Fruit fly (Drosophila melanogaster) whole organism, pupa: ENCODE data around the gene PGAP5.

Experiments
- CG10348 ChIP-seq: fragments of 200-800 bp; sonication (Bioruptor generic); IDR thresholded peaks from 2 replicates; pipeline ENCODE4 v1.3.6; 2022; ENCODE audit warnings: missing biosample characterization, missing genetic modification characterization
- CG12605 ChIP-seq: fragments of 200-800 bp; sonication (Bioruptor generic); IDR thresholded peaks from 2 replicates; pipeline ENCODE4 v1.3.6; 2022; ENCODE audit warnings: missing biosample characterization, missing genetic modification characterization
- CG13204 ChIP-seq: fragments of 200-800 bp; sonication (Bioruptor generic); optimal IDR thresholded peaks from 2 replicates; lab custom pipeline; 2018; ENCODE audit warnings: missing biosample characterization, mild to moderate bottlenecking, missing genetic modification characterization, moderate library complexity
- CG14655 ChIP-seq: fragments of 200-800 bp; sonication (Bioruptor generic); optimal IDR thresholded peaks from 3 replicates; lab custom pipeline; 2017; ENCODE audit warnings: mild to moderate bottlenecking, missing biosample characterization, missing genetic modification reagents, missing genetic modification characterization
- CG15710 ChIP-seq: fragments of 200-800 bp; sonication (Bioruptor generic); optimal IDR thresholded peaks from 2 replicates; lab custom pipeline; 2018; ENCODE audit warnings: missing biosample characterization, mild to moderate bottlenecking, missing genetic modification characterization, moderate library complexity
- CG17806 ChIP-seq: fragments of 200-800 bp; sonication (Bioruptor generic); optimal IDR thresholded peaks from 2 replicates; lab custom pipeline; 2018; ENCODE audit warnings: missing biosample characterization, mild to moderate bottlenecking, missing genetic modification characterization, moderate library complexity
- CG32121 ChIP-seq: fragments of 200-800 bp; sonication (Bioruptor generic); IDR thresholded peaks from 2 replicates; pipeline ENCODE4 v1.3.6; 2022; ENCODE audit warnings: missing biosample characterization, missing genetic modification characterization
- CG34367 ChIP-seq: fragments of 200-800 bp; sonication (Bioruptor generic); optimal IDR thresholded peaks from 2 replicates; lab custom pipeline; 2018; ENCODE audit warnings: missing biosample characterization, mild to moderate bottlenecking, missing genetic modification characterization
- CG4496 ChIP-seq: fragments of 200-800 bp; sonication (Bioruptor generic); IDR thresholded peaks from 3 replicates; pipeline ENCODE4 v1.3.6; 2022; ENCODE audit warnings: missing biosample characterization, missing genetic modification characterization
- CG8159 ChIP-seq: fragments of 200-800 bp; sonication (Bioruptor generic); optimal IDR thresholded peaks from 3 replicates; lab custom pipeline; 2018; ENCODE audit warnings: missing biosample characterization, mild to moderate bottlenecking, missing genetic modification characterization, moderate library complexity
- CG8301 ChIP-seq: fragments of 200-800 bp; sonication (Bioruptor generic); optimal IDR thresholded peaks from 2 replicates; lab custom pipeline; 2018; ENCODE audit warnings: missing biosample characterization, mild to moderate bottlenecking, missing genetic modification characterization
- CG9948 ChIP-seq: fragments of 200-800 bp; sonication (Bioruptor generic); optimal IDR thresholded peaks from 2 replicates; lab custom pipeline; 2018; ENCODE audit warnings: missing biosample characterization, mild to moderate bottlenecking, missing genetic modification characterization, moderate library complexity
- D1 ChIP-seq: fragments of 200-800 bp; sonication (Bioruptor generic); optimal IDR thresholded peaks from 2 replicates; lab custom pipeline; 2018; ENCODE audit warnings: missing biosample characterization, mild to moderate bottlenecking, missing genetic modification characterization, moderate library complexity
- EcR ChIP-seq: fragments of 200-800 bp; sonication (Bioruptor generic); optimal IDR thresholded peaks from 3 replicates; lab custom pipeline; 2019; ENCODE audit warnings: missing biosample characterization, missing genetic modification characterization, mild to moderate bottlenecking, moderate library complexity, missing genetic modification reagents
- Ets98B ChIP-seq: fragments of 200-800 bp; sonication (Bioruptor generic); IDR thresholded peaks from 2 replicates; pipeline ENCODE4 v1.3.6; 2022; ENCODE audit warnings: missing biosample characterization, missing genetic modification characterization
- Pif1A ChIP-seq: fragments of 200-800 bp; sonication (Bioruptor generic); optimal IDR thresholded peaks from 3 replicates; lab custom pipeline; 2016; ENCODE audit warnings: missing biosample characterization, missing genetic modification characterization
- Pif1B ChIP-seq: fragments of 200-800 bp; sonication (Bioruptor generic); optimal IDR thresholded peaks from 3 replicates; lab custom pipeline; 2016; ENCODE audit warnings: missing biosample characterization, missing genetic modification characterization
- Snoo ChIP-seq: fragments of 200-800 bp; sonication (Bioruptor generic); optimal IDR thresholded peaks from 3 replicates; lab custom pipeline; 2017; ENCODE audit warnings: missing biosample characterization, mild to moderate bottlenecking, missing genetic modification characterization, inconsistent platforms
- fd96Ca ChIP-seq: fragments of 200-800 bp; sonication (Bioruptor generic); IDR thresholded peaks from 3 replicates; pipeline ENCODE4 v1.3.6; 2022; ENCODE audit warnings: missing biosample characterization, missing genetic modification characterization
- gl ChIP-seq: fragments of 200-800 bp; sonication (Bioruptor generic); optimal IDR thresholded peaks from 2 replicates; lab custom pipeline; 2018; ENCODE audit warnings: missing biosample characterization, mild to moderate bottlenecking, missing genetic modification characterization
- rn ChIP-seq: fragments of 200-800 bp; sonication (Bioruptor generic); IDR thresholded peaks from 2 replicates; pipeline ENCODE4 v1.3.6; 2022; ENCODE audit warnings: missing biosample characterization, missing genetic modification characterization

Gene PGAP5

dm6 chr2L:8170600-8171182, 28.0 kb upstream of the PGAP5 start:
- no peak for TF ChIP-seq CG34367 (tag; lab: Kevin White, UChicago)
- TF ChIP-seq, all 21 proteins: peak for 0

dm6 chr2L:8171544-8171943, 27.1 kb upstream of the PGAP5 start:
- 0 out of 2 replicates have a peak, but pooled peaks have one; percentile 46 for TF ChIP-seq CG32121 (GFP tag; lab: Robert Waterston, UW)
- no peak for TF ChIP-seq CG10348 (GFP tag; lab: Robert Waterston, UW)

DNA sequence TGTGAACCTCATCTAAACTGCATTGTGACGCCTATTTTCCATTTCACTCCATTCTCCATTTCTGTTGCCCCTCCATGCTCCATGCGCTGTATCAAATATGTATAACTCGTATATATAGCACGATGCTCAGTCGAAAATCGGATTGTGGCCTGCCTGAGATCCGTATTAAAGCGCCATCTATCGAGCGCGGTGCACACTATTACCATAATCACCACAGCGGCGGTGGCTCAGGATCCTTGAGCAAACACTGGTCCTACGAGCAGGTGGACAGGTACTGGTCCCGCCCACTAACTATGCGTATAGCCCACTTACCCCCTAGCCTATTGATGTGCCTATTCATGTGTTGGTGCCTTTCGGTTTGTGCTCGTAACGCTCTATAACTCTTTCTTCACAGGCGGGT, 13.7 kb upstream of the PGAP5 start:
- no peak for TF ChIP-seq rn (GFP tag; lab: Robert Waterston, UW)
- no peak for TF ChIP-seq EcR
- no peak for TF ChIP-seq CG17806 (tag; lab: Kevin White, UChicago)
- TF ChIP-seq CG13204 (GFP tag; lab: Kevin White, UChicago) = no peak
- TF ChIP-seq Snoo (tag; lab: Kevin White, UChicago) = no peak
- no peak for TF ChIP-seq D1 (tag; lab: Kevin White, UChicago)
- no peak for TF ChIP-seq gl
- TF ChIP-seq CG8159 (tag; lab: Kevin White, UChicago) = no peak
- no peak for TF ChIP-seq Ets98B
- TF ChIP-seq Pif1A (GFP tag; lab: Kevin White, UChicago) = no peak
- TF ChIP-seq CG12605 (GFP tag; lab: Robert Waterston, UW) = no peak
- TF ChIP-seq CG8301 (tag; lab: Kevin White, UChicago) = no peak
- TF ChIP-seq CG34367 (tag; lab: Kevin White, UChicago) = no peak
- TF ChIP-seq Pif1B (GFP tag; lab: Kevin White, UChicago) = no peak
- TF ChIP-seq CG32121 (GFP tag; lab: Robert Waterston, UW) = no peak
- TF ChIP-seq CG9948 = no peak
- TF ChIP-seq CG4496 = no peak
- no peak for TF ChIP-seq CG14655 (GFP tag; lab: Kevin White, UChicago)

DNA sequence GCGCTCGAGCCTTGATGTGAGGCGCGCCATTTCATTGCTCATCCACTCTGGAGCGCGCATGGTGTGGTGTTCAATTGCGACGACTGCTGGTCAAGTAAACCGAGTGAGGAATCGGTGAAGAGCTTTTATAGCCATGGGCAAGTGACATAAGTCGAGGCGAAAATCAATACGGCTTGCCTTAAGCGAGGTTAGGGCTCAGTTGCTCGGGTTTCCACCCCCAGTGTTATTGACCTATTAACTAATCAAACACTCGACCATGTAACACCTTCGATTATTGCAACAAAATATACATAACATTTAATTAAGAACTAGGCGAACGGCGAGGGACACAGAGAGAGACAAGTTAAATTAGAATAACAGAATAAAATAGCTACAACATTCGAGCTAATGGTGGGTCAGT, 8.0 kb upstream of the PGAP5 start, which contains the start of gene CG34134:
Gene CG34134, minus strand, starts transcription at position 101 of the 400 bp plus-strand sequence.
- TF ChIP-seq rn (GFP tag; lab: Robert Waterston, UW) (no peak), fd96Ca (no peak), EcR (no peak), CG9948 (no peak), Ets98B (no peak), CG4496 (no peak), Pif1B (GFP tag; lab: Kevin White, UChicago) (no peak), CG14655 (GFP tag; lab: Kevin White, UChicago) (no peak), CG34367 (tag; lab: Kevin White, UChicago) (no peak), CG10348 (GFP tag; lab: Robert Waterston, UW) (no peak), CG12605 (GFP tag; lab: Robert Waterston, UW) (no peak), gl (no peak), CG15710 (tag; lab: Kevin White, UChicago) (no peak), Pif1A (GFP tag; lab: Kevin White, UChicago) (no peak), CG8301 (tag; lab: Kevin White, UChicago) (no peak), CG13204 (GFP tag; lab: Kevin White, UChicago) (no peak), CG8159 (tag; lab: Kevin White, UChicago) (no peak), D1 (tag; lab: Kevin White, UChicago) (no peak), Snoo (tag; lab: Kevin White, UChicago) (no peak), CG32121 (GFP tag; lab: Robert Waterston, UW) (no peak)

DNA sequence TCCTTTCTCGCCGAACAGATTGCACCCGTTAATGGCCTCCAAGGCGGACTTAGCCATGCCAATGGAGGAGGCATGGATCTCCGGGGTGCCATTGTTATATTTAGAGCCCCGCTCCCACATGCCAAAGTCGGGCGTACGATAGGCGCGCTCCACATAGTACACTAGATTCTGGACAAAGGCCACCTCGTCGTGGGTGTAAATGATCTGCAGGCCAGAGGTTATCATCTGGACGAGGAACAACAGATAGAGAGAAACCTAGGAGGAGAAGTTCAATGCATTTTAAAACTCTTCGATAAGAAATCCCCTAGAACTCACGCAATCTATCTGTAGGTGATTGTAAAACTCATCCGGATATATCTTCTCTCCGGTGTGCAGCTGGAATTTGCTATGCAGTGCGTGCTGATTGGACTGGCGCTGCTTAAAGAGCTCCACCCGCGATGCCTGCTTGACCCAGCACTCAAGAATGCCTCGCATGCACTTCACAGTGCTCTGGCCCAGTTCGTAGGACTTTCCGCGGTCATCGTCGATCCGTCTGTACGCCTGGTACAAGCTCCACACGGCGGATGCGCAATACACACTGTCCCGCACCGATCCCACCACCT, 2.9 kb upstream of the PGAP5 start:
- TF ChIP-seq CG17806 (tag; lab: Kevin White, UChicago) = no peak
- no peak for TF ChIP-seq CG8159 (tag; lab: Kevin White, UChicago)
- TF ChIP-seq rn (GFP tag; lab: Robert Waterston, UW) = no peak
- no peak for TF ChIP-seq CG15710 (tag; lab: Kevin White, UChicago)
- no peak for TF ChIP-seq D1 (tag; lab: Kevin White, UChicago)
- no peak for TF ChIP-seq CG4496
- TF ChIP-seq CG12605 (GFP tag; lab: Robert Waterston, UW) = no peak
- TF ChIP-seq CG9948 = no peak
- no peak for TF ChIP-seq CG32121 (GFP tag; lab: Robert Waterston, UW)
- TF ChIP-seq CG13204 (GFP tag; lab: Kevin White, UChicago) = no peak
- TF ChIP-seq Ets98B = no peak
- no peak for TF ChIP-seq gl
- TF ChIP-seq Snoo (tag; lab: Kevin White, UChicago) = no peak
- no peak for TF ChIP-seq CG8301 (tag; lab: Kevin White, UChicago)
- no peak for TF ChIP-seq CG34367 (tag; lab: Kevin White, UChicago)
- no peak for TF ChIP-seq CG14655 (GFP tag; lab: Kevin White, UChicago)
- TF ChIP-seq Pif1A (GFP tag; lab: Kevin White, UChicago) = no peak
- TF ChIP-seq CG10348 (GFP tag; lab: Robert Waterston, UW) = no peak
- TF ChIP-seq fd96Ca = no peak
- TF ChIP-seq, all 21 proteins: peak for 0
